Fruit fly (Drosophila melanogaster) whole organism, embryonic: ENCODE results near the gene CG43799.

ENCODE experiments used
- Antp ChIP-seq: fragments of 200-800 bp; sonication (Bioruptor generic); optimal IDR thresholded peaks from 3 replicates; lab custom pipeline; 2016; ENCODE audit warnings: missing biosample characterization, missing genetic modification characterization
- CG11093 ChIP-seq: fragments of 200-800 bp; sonication (Bioruptor generic); IDR thresholded peaks from 3 replicates; pipeline ENCODE4 v1.3.6; 2022; ENCODE audit warnings: missing biosample characterization, missing genetic modification characterization
- CG12071 ChIP-seq: fragments of 200-800 bp; sonication (Bioruptor generic); optimal IDR thresholded peaks from 3 replicates; lab custom pipeline; 2018; ENCODE audit warnings: missing biosample characterization, mild to moderate bottlenecking, missing genetic modification characterization
- CG12155 ChIP-seq: fragments of 200-800 bp; sonication (Bioruptor generic); optimal IDR thresholded peaks from 3 replicates; lab custom pipeline; 2016; ENCODE audit warnings: missing biosample characterization, missing genetic modification characterization
- CG12659 ChIP-seq: fragments of 200-800 bp; sonication (Bioruptor generic); optimal IDR thresholded peaks from 3 replicates; lab custom pipeline; 2017; ENCODE audit warnings: mild to moderate bottlenecking, missing biosample characterization, missing genetic modification reagents, missing genetic modification characterization
- CG12942 ChIP-seq: fragments of 200-800 bp; sonication (Bioruptor generic); optimal IDR thresholded peaks from 3 replicates; lab custom pipeline; 2016; ENCODE audit warnings: missing biosample characterization, missing genetic modification characterization
- CG13296 ChIP-seq: fragments of 200-800 bp; sonication (Bioruptor generic); optimal IDR thresholded peaks from 3 replicates; lab custom pipeline; 2018; ENCODE audit warnings: missing biosample characterization, mild to moderate bottlenecking, missing genetic modification characterization
- CG14710 ChIP-seq: fragments of 200-800 bp; sonication (Bioruptor generic); optimal IDR thresholded peaks from 3 replicates; lab custom pipeline; 2019; ENCODE audit warnings: missing biosample characterization, mild to moderate bottlenecking, missing genetic modification characterization, moderate library complexity
- CG1603 ChIP-seq: fragments of 200-800 bp; sonication (Bioruptor generic); optimal IDR thresholded peaks from 2 replicates; lab custom pipeline; 2019; ENCODE audit warnings: missing biosample characterization, mild to moderate bottlenecking, missing genetic modification characterization, moderate library complexity
- CG17359 ChIP-seq: fragments of 200-800 bp; sonication (Bioruptor generic); optimal IDR thresholded peaks from 3 replicates; lab custom pipeline; 2018; ENCODE audit warnings: missing biosample characterization, mild to moderate bottlenecking, missing genetic modification characterization, moderate library complexity
- CG17568 ChIP-seq: fragments of 200-800 bp; sonication (Bioruptor generic); optimal IDR thresholded peaks from 2 replicates; lab custom pipeline; 2018; ENCODE audit warnings: missing biosample characterization, mild to moderate bottlenecking, missing genetic modification characterization, moderate library complexity
- CG17912 ChIP-seq: fragments of 200-800 bp; sonication (Bioruptor generic); optimal IDR thresholded peaks from 2 replicates; lab custom pipeline; 2018; ENCODE audit warnings: missing biosample characterization, mild to moderate bottlenecking, missing genetic modification characterization
- CG3407 ChIP-seq: fragments of 200-800 bp; sonication (Bioruptor generic); optimal IDR thresholded peaks from 2 replicates; lab custom pipeline; 2018; ENCODE audit warnings: missing biosample characterization, mild to moderate bottlenecking, missing genetic modification characterization
- CG3847 ChIP-seq: fragments of 200-800 bp; sonication (Bioruptor generic); IDR thresholded peaks from 2 replicates; pipeline ENCODE4 v1.3.6; 2022; ENCODE audit warnings: missing biosample characterization, missing genetic modification characterization
- CG7372 ChIP-seq: fragments of 200-800 bp; sonication (Bioruptor generic); IDR thresholded peaks from 2 replicates; pipeline ENCODE4 v1.3.6; 2022; ENCODE audit warnings: missing biosample characterization, missing genetic modification characterization
- CG7987 ChIP-seq: fragments of 200-800 bp; sonication (Bioruptor generic); optimal IDR thresholded peaks from 2 replicates; lab custom pipeline; 2018; ENCODE audit warnings: missing biosample characterization, mild to moderate bottlenecking, missing genetic modification characterization, moderate library complexity
- CG9727 ChIP-seq: fragments of 200-800 bp; sonication (Bioruptor generic); optimal IDR thresholded peaks from 3 replicates; lab custom pipeline; 2017; ENCODE audit warnings: missing biosample characterization, mild to moderate bottlenecking, missing genetic modification characterization
- CrebB ChIP-seq: fragments of 200-800 bp; sonication (Bioruptor generic); optimal IDR thresholded peaks from 3 replicates; lab custom pipeline; 2018; ENCODE audit warnings: missing biosample characterization, mild to moderate bottlenecking, missing genetic modification characterization
- Fer1 ChIP-seq: fragments of 200-800 bp; sonication (Bioruptor generic); optimal IDR thresholded peaks from 2 replicates; lab custom pipeline; 2017; ENCODE audit warnings: missing biosample characterization, mild to moderate bottlenecking, missing genetic modification characterization
- HHEX ChIP-seq: fragments of 200-800 bp; sonication (Bioruptor generic); optimal IDR thresholded peaks from 3 replicates; lab custom pipeline; 2017; ENCODE audit warnings: missing biosample characterization, mild to moderate bottlenecking, missing genetic modification characterization, missing genetic modification reagents
- HmgD ChIP-seq: fragments of 200-800 bp; sonication (Bioruptor generic); optimal IDR thresholded peaks from 3 replicates; lab custom pipeline; 2016; ENCODE audit warnings: missing biosample characterization, missing genetic modification characterization
- Hmx ChIP-seq: fragments of 200-800 bp; sonication (Bioruptor generic); optimal IDR thresholded peaks from 2 replicates; lab custom pipeline; 2016; ENCODE audit warnings: missing biosample characterization, missing genetic modification characterization
- Hr3 ChIP-seq: fragments of 200-800 bp; sonication (Bioruptor generic); optimal IDR thresholded peaks from 3 replicates; lab custom pipeline; 2016; ENCODE audit warnings: missing biosample characterization, missing genetic modification characterization
- NC2α ChIP-seq: fragments of 200-800 bp; sonication (Bioruptor generic); optimal IDR thresholded peaks from 2 replicates; lab custom pipeline; 2016; ENCODE audit warnings: missing biosample characterization, missing genetic modification characterization
- NC2β ChIP-seq: fragments of 200-800 bp; sonication (Bioruptor generic); optimal IDR thresholded peaks from 2 replicates; lab custom pipeline; 2016; ENCODE audit warnings: missing biosample characterization, missing genetic modification characterization
- PHDP ChIP-seq: fragments of 200-800 bp; sonication (Bioruptor generic); optimal IDR thresholded peaks from 3 replicates; lab custom pipeline; 2018; ENCODE audit warnings: missing biosample characterization, mild to moderate bottlenecking, missing genetic modification characterization, moderate library complexity
- Side ChIP-seq: fragments of 200-800 bp; sonication (Bioruptor generic); optimal IDR thresholded peaks from 2 replicates; lab custom pipeline; 2016; ENCODE audit warnings: missing biosample characterization, missing genetic modification characterization
- Sox102F ChIP-seq: fragments of 200-800 bp; sonication (Bioruptor generic); optimal IDR thresholded peaks from 2 replicates; lab custom pipeline; 2018; ENCODE audit warnings: missing biosample characterization, mild to moderate bottlenecking, missing genetic modification characterization, moderate library complexity
- Vsx1 ChIP-seq: fragments of 200-800 bp; sonication (Bioruptor generic); optimal IDR thresholded peaks from 2 replicates; lab custom pipeline; 2017; ENCODE audit warnings: missing biosample characterization, mild to moderate bottlenecking, missing genetic modification characterization, missing genetic modification reagents
- bsh ChIP-seq, 2 experiments: fragments of 200-800 bp; sonication (Bioruptor generic); optimal IDR thresholded peaks; 2 replicates each; lab custom pipeline; 2017 to 2018; ENCODE audit warnings: mild to moderate bottlenecking in 2 of 2, missing biosample characterization in 2 of 2, missing genetic modification characterization in 2 of 2, moderate library complexity in 1 of 2
- cato ChIP-seq: fragments of 200-800 bp; sonication (Bioruptor generic); optimal IDR thresholded peaks from 2 replicates; lab custom pipeline; 2016; ENCODE audit warnings: missing biosample characterization, missing genetic modification characterization, borderline replicate concordance
- caup ChIP-seq: fragments of 200-800 bp; sonication (Bioruptor generic); optimal IDR thresholded peaks from 3 replicates; lab custom pipeline; 2017; ENCODE audit warnings: missing biosample characterization, mild to moderate bottlenecking, missing genetic modification characterization, moderate library complexity; ENCODE audit not compliant: severe bottlenecking
- chn ChIP-seq: fragments of 200-800 bp; sonication (Bioruptor generic); optimal IDR thresholded peaks from 2 replicates; lab custom pipeline; 2016; ENCODE audit warnings: missing biosample characterization, missing genetic modification characterization
- crc ChIP-seq: fragments of 200-800 bp; sonication (Bioruptor generic); optimal IDR thresholded peaks from 2 replicates; lab custom pipeline; 2016; ENCODE audit warnings: missing biosample characterization, missing genetic modification characterization
- cwo ChIP-seq: fragments of 200-800 bp; sonication (Bioruptor generic); optimal IDR thresholded peaks from 3 replicates; lab custom pipeline; 2017; ENCODE audit warnings: missing biosample characterization, missing genetic modification characterization, mild to moderate bottlenecking, moderate library complexity, missing genetic modification reagents
- dmrt99B ChIP-seq: fragments of 200-800 bp; sonication (Bioruptor generic); optimal IDR thresholded peaks from 2 replicates; lab custom pipeline; 2018; ENCODE audit warnings: missing biosample characterization, mild to moderate bottlenecking, missing genetic modification characterization, moderate library complexity
- fd3F ChIP-seq: fragments of 200-800 bp; sonication (Bioruptor generic); optimal IDR thresholded peaks from 2 replicates; lab custom pipeline; 2018; ENCODE audit warnings: missing biosample characterization, mild to moderate bottlenecking, missing genetic modification characterization, moderate library complexity
- ftz-f1 ChIP-seq: fragments of 200-800 bp; sonication (Bioruptor generic); optimal IDR thresholded peaks from 2 replicates; lab custom pipeline; 2016; ENCODE audit warnings: missing biosample characterization, missing genetic modification characterization
- grn ChIP-seq: fragments of 200-800 bp; sonication (Bioruptor generic); optimal IDR thresholded peaks from 3 replicates; lab custom pipeline; 2017; ENCODE audit warnings: missing biosample characterization, missing genetic modification characterization
- ind ChIP-seq: fragments of 200-800 bp; sonication (Bioruptor generic); optimal IDR thresholded peaks from 3 replicates; lab custom pipeline; 2016; ENCODE audit warnings: missing biosample characterization, missing genetic modification characterization
- jing ChIP-seq: fragments of 200-800 bp; sonication (Bioruptor generic); optimal IDR thresholded peaks from 2 replicates; lab custom pipeline; 2018; ENCODE audit warnings: missing biosample characterization, mild to moderate bottlenecking, missing genetic modification characterization
- nmo ChIP-seq: fragments of 200-800 bp; sonication (Bioruptor generic); optimal IDR thresholded peaks from 2 replicates; lab custom pipeline; 2018; ENCODE audit warnings: missing biosample characterization, mild to moderate bottlenecking, missing genetic modification characterization, moderate library complexity
- org-1 ChIP-seq: fragments of 200-800 bp; sonication (Bioruptor generic); optimal IDR thresholded peaks from 2 replicates; lab custom pipeline; 2017; ENCODE audit warnings: missing biosample characterization, missing genetic modification characterization
- pho ChIP-seq: fragments of 200-800 bp; sonication (Bioruptor generic); optimal IDR thresholded peaks from 2 replicates; lab custom pipeline; 2016; ENCODE audit warnings: missing biosample characterization, missing genetic modification characterization
- sens ChIP-seq: fragments of 200-800 bp; sonication (Bioruptor generic); peaks from one replicate; lab custom pipeline; 2016; ENCODE audit warnings: missing biosample characterization, missing genetic modification characterization
- sisA ChIP-seq: fragments of 200-800 bp; sonication (Bioruptor generic); IDR thresholded peaks from 2 replicates; pipeline ENCODE4 v1.3.6; 2022; ENCODE audit warnings: missing biosample characterization, missing genetic modification characterization
- so ChIP-seq: fragments of 200-800 bp; sonication (Bioruptor generic); IDR thresholded peaks from 3 replicates; pipeline ENCODE4 v1.3.6; 2022; ENCODE audit warnings: missing biosample characterization, missing genetic modification characterization
- sob ChIP-seq: fragments of 200-800 bp; sonication (Bioruptor generic); IDR thresholded peaks from 2 replicates; pipeline ENCODE4 v1.3.6; 2022; ENCODE audit warnings: missing biosample characterization, missing genetic modification characterization
- sr ChIP-seq: fragments of 200-800 bp; sonication (Bioruptor generic); IDR thresholded peaks from 3 replicates; pipeline ENCODE4 v1.3.6; 2022; ENCODE audit warnings: missing biosample characterization, missing genetic modification characterization
- tap ChIP-seq: fragments of 200-800 bp; optimal IDR thresholded peaks from 3 replicates; lab custom pipeline; 2019; ENCODE audit warnings: missing biosample characterization, mild to moderate bottlenecking, missing genetic modification characterization, moderate library complexity
- z ChIP-seq: fragments of 200-800 bp; sonication (Bioruptor generic); IDR thresholded peaks from 3 replicates; pipeline ENCODE4 v1.3.6; 2022; ENCODE audit warnings: missing biosample characterization, missing genetic modification characterization
- zfh1 ChIP-seq: fragments of 200-800 bp; sonication (Bioruptor generic); IDR thresholded peaks from 3 replicates; pipeline ENCODE4 v1.3.6; 2022; ENCODE audit warnings: missing biosample characterization, missing genetic modification characterization

The CG43799 gene

dm6 chr2L:7215657-7216056 lies 11.9 kb upstream of the CG43799 start:
- peak; percentile 65 for TF ChIP-seq sens (GFP tag; lab: Kevin White, UChicago)
- TF ChIP-seq sr = no peak
- peak; percentile 6 for TF ChIP-seq CG12659 (GFP tag; lab: Kevin White, UChicago)
- no peak for TF ChIP-seq grn (GFP tag; lab: Kevin White, UChicago)
- TF ChIP-seq bsh (GFP tag; optimal IDR thresholded peaks at IDR 0.05; lab: Kevin White, UChicago) = peak in 1 of 2 experiments; percentile 30
- TF ChIP-seq HmgD (GFP tag; lab: Kevin White, UChicago) = no peak
- TF ChIP-seq nmo (GFP tag; lab: Kevin White, UChicago) = no peak
- TF ChIP-seq CG14710 (tag; lab: Kevin White, UChicago) = no peak
- peak; percentile 25 for TF ChIP-seq caup (GFP tag; lab: Kevin White, UChicago)
- peak; percentile 28 for TF ChIP-seq org-1 (GFP tag; lab: Kevin White, UChicago)
- TF ChIP-seq PHDP = peak; percentile 24
- TF ChIP-seq zfh1 = no peak
- no peak for TF ChIP-seq chn (GFP tag; lab: Kevin White, UChicago)
- TF ChIP-seq Hr3 (GFP tag; lab: Kevin White, UChicago) = no peak
- no peak for TF ChIP-seq CG17912 (GFP tag; lab: Kevin White, UChicago)
- no peak for TF ChIP-seq NC2α (GFP tag; lab: Kevin White, UChicago)
- peak; percentile 38 for TF ChIP-seq Fer1 (GFP tag; lab: Kevin White, UChicago)
- TF ChIP-seq cwo (GFP tag; lab: Kevin White, UChicago) = no peak
- no peak for TF ChIP-seq sob (GFP tag; lab: Robert Waterston, UW)
- TF ChIP-seq CG17568 (GFP tag; lab: Kevin White, UChicago) = peak; percentile 50
- TF ChIP-seq CG13296 (GFP tag; lab: Kevin White, UChicago) = peak; percentile 54
- TF ChIP-seq dmrt99B (tag; lab: Kevin White, UChicago) = peak; percentile 31
- no peak for TF ChIP-seq cato (GFP tag; lab: Kevin White, UChicago)
- peak; percentile 16 for TF ChIP-seq CG3407
- peak; percentile 21 for TF ChIP-seq CG7987 (GFP tag; lab: Kevin White, UChicago)
- no peak for TF ChIP-seq CG9727
- no peak for TF ChIP-seq CG12155 (GFP tag; lab: Kevin White, UChicago)
- no peak for TF ChIP-seq CG7372 (GFP tag; lab: Robert Waterston, UW)
- TF ChIP-seq z (GFP tag; lab: Robert Waterston, UW) = no peak
- no peak for TF ChIP-seq ind
- peak; percentile 25 for TF ChIP-seq Vsx1 (GFP tag; lab: Kevin White, UChicago)
- no peak for TF ChIP-seq sisA (GFP tag; lab: Robert Waterston, UW)
- peak; percentile 36 for TF ChIP-seq CrebB (tag; lab: Kevin White, UChicago)
- peak; percentile 41 for TF ChIP-seq CG12071
- peak; percentile 24 for TF ChIP-seq fd3F (GFP tag; lab: Kevin White, UChicago)
- no peak for TF ChIP-seq ftz-f1
- TF ChIP-seq CG3847 (GFP tag; lab: Robert Waterston, UW) = no peak
- no peak for TF ChIP-seq Antp
- TF ChIP-seq CG11093 (GFP tag; lab: Robert Waterston, UW) = no peak
- no peak for TF ChIP-seq CG12942 (GFP tag; lab: Kevin White, UChicago)
- peak; percentile 33 for TF ChIP-seq CG1603 (tag; lab: Kevin White, UChicago)
- no peak for TF ChIP-seq NC2β (GFP tag; lab: Kevin White, UChicago)
- TF ChIP-seq pho (GFP tag; lab: Kevin White, UChicago) = no peak
- no peak for TF ChIP-seq so (GFP tag; lab: Robert Waterston, UW)
- TF ChIP-seq HHEX (GFP tag; lab: Kevin White, UChicago) = peak; percentile 64
- no peak for TF ChIP-seq Side
- no peak for TF ChIP-seq jing (GFP tag; lab: Kevin White, UChicago)
- TF ChIP-seq Hmx (GFP tag; lab: Kevin White, UChicago) = no peak
- TF ChIP-seq tap = no peak
- TF ChIP-seq Sox102F (GFP tag; lab: Kevin White, UChicago) = no peak
- no peak for TF ChIP-seq crc (GFP tag; lab: Kevin White, UChicago)
- peak; percentile 4 for TF ChIP-seq CG17359
